Fruit fly (Drosophila melanogaster) whole organism, prepupa: ENCODE data around the gene wrd.

Source experiments
- CG6854 ChIP-seq: fragments of 200-800 bp; sonication (Bioruptor generic); optimal IDR thresholded peaks from 2 replicates; lab custom pipeline; 2017; ENCODE audit warnings: missing biosample characterization, mild to moderate bottlenecking, missing genetic modification characterization
- CG8632 ChIP-seq: fragments of 200-800 bp; sonication (Bioruptor generic); optimal IDR thresholded peaks from 3 replicates; lab custom pipeline; 2016; ENCODE audit warnings: missing biosample characterization, missing genetic modification characterization
- Hr39 ChIP-seq: fragments of 200-800 bp; sonication (Bioruptor generic); optimal IDR thresholded peaks from 2 replicates; lab custom pipeline; 2016; ENCODE audit warnings: missing biosample characterization, missing genetic modification characterization
- Met ChIP-seq: fragments of 200-800 bp; sonication (Bioruptor generic); optimal IDR thresholded peaks from 3 replicates; lab custom pipeline; 2016; ENCODE audit warnings: missing biosample characterization, missing genetic modification characterization
- cyc ChIP-seq: fragments of 200-800 bp; sonication (Bioruptor generic); optimal IDR thresholded peaks from 3 replicates; lab custom pipeline; 2016; ENCODE audit warnings: missing biosample characterization, missing genetic modification characterization
- eg ChIP-seq: fragments of 200-800 bp; sonication (Bioruptor generic); IDR thresholded peaks from 3 replicates; pipeline ENCODE4 v1.3.6; 2022; ENCODE audit warnings: missing biosample characterization, missing genetic modification characterization
- fkh ChIP-seq: fragments of 200-800 bp; sonication (Bioruptor generic); optimal IDR thresholded peaks from 3 replicates; lab custom pipeline; 2017; ENCODE audit warnings: missing biosample characterization, mild to moderate bottlenecking, missing genetic modification characterization, moderate library complexity
- lz ChIP-seq: fragments of 200-800 bp; sonication (Bioruptor generic); optimal IDR thresholded peaks from 3 replicates; lab custom pipeline; 2016; ENCODE audit warnings: missing biosample characterization, missing genetic modification characterization
- net ChIP-seq: fragments of 200-800 bp; sonication (Bioruptor generic); optimal IDR thresholded peaks from 3 replicates; lab custom pipeline; 2016; ENCODE audit warnings: missing biosample characterization, missing genetic modification characterization

DNA sequence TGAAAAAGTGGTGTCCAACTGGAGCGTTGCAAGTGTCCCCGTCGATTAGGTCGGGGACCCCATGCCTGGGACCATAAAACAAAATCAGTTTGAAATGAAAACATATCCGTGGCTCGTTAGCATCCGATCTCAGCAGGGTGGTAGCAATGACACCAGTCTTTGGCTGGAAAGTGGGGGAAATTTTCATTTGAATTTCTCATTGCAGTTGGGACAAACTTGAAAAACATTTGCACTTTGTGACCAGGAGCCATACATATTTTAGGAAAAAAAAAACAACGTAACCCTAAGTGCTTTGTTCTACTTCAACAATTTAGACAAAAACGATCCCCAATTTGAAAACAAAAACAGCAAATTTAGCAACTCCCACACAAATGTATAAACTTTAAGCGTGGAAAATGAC lies 15.7 kb upstream of the wrd start, which contains the start of gene CG14316:
- TF ChIP-seq CG6854 (GFP tag; lab: Kevin White, UChicago) (no peak), Hr39 (no peak), cyc (GFP tag; lab: Kevin White, UChicago) (no peak), CG8632 (GFP tag; lab: Kevin White, UChicago) (no peak), eg (GFP tag; lab: Robert Waterston, UW) (no peak), Met (GFP tag; lab: Kevin White, UChicago) (no peak), net (GFP tag; lab: Kevin White, UChicago) (no peak), lz (GFP tag; lab: Kevin White, UChicago) (no peak), fkh (GFP tag; lab: Kevin White, UChicago) (no peak)
